Worm (Caenorhabditis elegans): Measurements from ENCODE around the gene E02C12.6.

ce11 chrV:9370986-9371385 is at the start of gene E02C12.6:
- TF ChIP-seq ama-1 (optimal IDR thresholded peaks at IDR 0.05), result no peak
- TF ChIP-seq F13C5.2 (tag; optimal IDR thresholded peaks at IDR 0.05), result no peak
- no peak for TF ChIP-seq ets-7 (tag; optimal IDR thresholded peaks at IDR 0.05)
- no peak for TF ChIP-seq ceh-13 (GFP tag; optimal IDR thresholded peaks at IDR 0.05)
